Worm (Caenorhabditis elegans): ENCODE data around the gene srj-4.

- TF ChIP-seq fos-1 (tag; optimal IDR thresholded peaks at IDR 0.05) = no peak
- TF ChIP-seq nhr-77 (tag; optimal IDR thresholded peaks at IDR 0.05) = no peak
- no peak for TF ChIP-seq hlh-11 (tag; optimal IDR thresholded peaks at IDR 0.05)
- no peak for TF ChIP-seq F49E8.2 (tag; optimal IDR thresholded peaks at IDR 0.05; ENCODE audit: borderline replicate concordance)
- no peak for TF ChIP-seq Y5F2A.4 (GFP tag; optimal IDR thresholded peaks at IDR 0.05)
- no peak for TF ChIP-seq skn-1 (tag; optimal IDR thresholded peaks at IDR 0.05)
- no peak for TF ChIP-seq lin-38 (GFP tag; IDR thresholded peaks at IDR 0.05)
These were observed 786 bp upstream of the srj-4 start, which contains the start of gene C27A7.5 for ce11 chrV:12162220-12162619.
